Worm (Caenorhabditis elegans): ENCODE data around the gene Y48A6B.8.

Gene Y48A6B.8

DNA sequence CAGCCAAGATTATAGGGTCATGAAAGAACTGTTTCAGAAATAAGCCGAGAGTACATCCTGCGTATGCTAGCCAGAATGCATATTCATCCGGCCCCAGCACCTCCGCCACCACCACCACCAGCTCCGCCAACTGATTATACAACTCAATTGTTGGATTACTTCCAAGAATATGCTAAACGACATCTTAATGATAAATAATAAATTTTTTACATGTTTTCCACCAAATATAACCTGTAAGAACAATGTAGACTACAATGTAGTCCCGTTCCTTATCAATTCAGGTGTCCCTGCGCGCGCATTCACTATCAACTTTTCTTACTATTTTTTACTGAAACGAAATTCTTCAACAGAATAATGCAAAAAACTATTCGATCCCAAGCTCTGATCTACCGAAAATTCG is 3.6 kb upstream of the Y48A6B.8 start, which contains the start of gene Y48A6B.9:
TSS of gene Y48A6B.9 (plus strand) at position 301 of the 400 bp plus-strand sequence.
- TF ChIP-seq Y22D7AL.16 (tag; optimal IDR thresholded peaks at IDR 0.05) = no peak
- TF ChIP-seq gmeb-2 (tag; optimal IDR thresholded peaks at IDR 0.05) = no peak
- TF ChIP-seq lim-6 (tag; optimal IDR thresholded peaks at IDR 0.05) = no peak
- no peak for TF ChIP-seq npax-4 (tag; optimal IDR thresholded peaks at IDR 0.05)
- TF ChIP-seq madf-2 (tag; optimal IDR thresholded peaks at IDR 0.05) = no peak
- no peak for TF ChIP-seq T23F11.4 (GFP tag; optimal IDR thresholded peaks at IDR 0.05)
- TF ChIP-seq nfya-1 (tag; optimal IDR thresholded peaks at IDR 0.05) = no peak
- TF ChIP-seq K02D7.2 (tag; optimal IDR thresholded peaks at IDR 0.05) = no peak
- no peak for TF ChIP-seq ceh-14 (tag; optimal IDR thresholded peaks at IDR 0.05)
- TF ChIP-seq che-1 (tag; optimal IDR thresholded peaks at IDR 0.05) = no peak
- TF ChIP-seq nhr-11 (tag; optimal IDR thresholded peaks at IDR 0.05) = no peak
- TF ChIP-seq pax-1 (tag; optimal IDR thresholded peaks at IDR 0.05) = no peak
- TF ChIP-seq pat-9 (tag; optimal IDR thresholded peaks at IDR 0.05) = no peak

DNA sequence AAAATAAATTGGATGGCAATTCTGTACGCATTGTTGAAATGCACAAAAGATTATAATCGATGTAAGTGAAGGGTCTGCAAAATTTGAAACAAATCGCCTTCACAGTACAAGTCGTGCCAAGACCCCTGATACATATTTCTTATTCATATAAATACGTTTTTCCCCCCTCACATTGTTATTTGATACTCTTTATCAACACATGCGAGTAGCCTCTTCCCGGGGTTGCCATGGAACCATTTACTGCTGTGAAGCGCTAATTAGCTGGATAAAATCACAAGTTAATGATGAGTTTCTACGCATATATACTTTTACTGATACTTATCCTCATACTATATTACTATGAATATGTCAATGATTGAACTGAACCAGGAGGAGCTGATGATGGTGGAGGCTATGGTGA is 2.1 kb upstream of the Y48A6B.8 start, which contains the start of gene Y48A6B.14:
TSS of gene Y48A6B.14 (plus strand) at position 301 of the 400 bp plus-strand sequence.
- no peak for TF ChIP-seq C08G9.2 (tag; optimal IDR thresholded peaks at IDR 0.05)
- TF ChIP-seq sox-4 (tag; optimal IDR thresholded peaks at IDR 0.05) = no peak
- no peak for TF ChIP-seq ceh-19 (GFP tag; optimal IDR thresholded peaks at IDR 0.05)
- no peak for TF ChIP-seq ceh-30 (tag; optimal IDR thresholded peaks at IDR 0.05)
- TF ChIP-seq nhr-11 (tag; optimal IDR thresholded peaks at IDR 0.05) = no peak
- TF ChIP-seq ceh-45 (GFP tag; IDR thresholded peaks at IDR 0.05) = no peak
- TF ChIP-seq pqm-1 (tag; optimal IDR thresholded peaks at IDR 0.05) = no peak
- TF ChIP-seq fkh-10 (GFP tag; optimal IDR thresholded peaks at IDR 0.05) = no peak
- no peak for TF ChIP-seq rnt-1 (tag; optimal IDR thresholded peaks at IDR 0.05)
- no peak for TF ChIP-seq hlh-13 (GFP tag; optimal IDR thresholded peaks at IDR 0.05)
- no peak for TF ChIP-seq unc-3 (GFP tag; conservative IDR thresholded peaks at IDR 0.05)
- TF ChIP-seq unc-3 (tag; optimal IDR thresholded peaks at IDR 0.05) = no peak
- no peak for TF ChIP-seq ceh-9 (tag; optimal IDR thresholded peaks at IDR 0.05)
- no peak for TF ChIP-seq elt-2 (tag; optimal IDR thresholded peaks at IDR 0.05)
- no peak for TF ChIP-seq hlh-30 (tag; optimal IDR thresholded peaks at IDR 0.05; ENCODE audit: insufficient read depth)
- no peak for TF ChIP-seq pat-9 (tag; optimal IDR thresholded peaks at IDR 0.05)
- no peak for TF ChIP-seq ztf-16 (tag; optimal IDR thresholded peaks at IDR 0.05)
- TF ChIP-seq ceh-22 (tag; optimal IDR thresholded peaks at IDR 0.05) = no peak

DNA sequence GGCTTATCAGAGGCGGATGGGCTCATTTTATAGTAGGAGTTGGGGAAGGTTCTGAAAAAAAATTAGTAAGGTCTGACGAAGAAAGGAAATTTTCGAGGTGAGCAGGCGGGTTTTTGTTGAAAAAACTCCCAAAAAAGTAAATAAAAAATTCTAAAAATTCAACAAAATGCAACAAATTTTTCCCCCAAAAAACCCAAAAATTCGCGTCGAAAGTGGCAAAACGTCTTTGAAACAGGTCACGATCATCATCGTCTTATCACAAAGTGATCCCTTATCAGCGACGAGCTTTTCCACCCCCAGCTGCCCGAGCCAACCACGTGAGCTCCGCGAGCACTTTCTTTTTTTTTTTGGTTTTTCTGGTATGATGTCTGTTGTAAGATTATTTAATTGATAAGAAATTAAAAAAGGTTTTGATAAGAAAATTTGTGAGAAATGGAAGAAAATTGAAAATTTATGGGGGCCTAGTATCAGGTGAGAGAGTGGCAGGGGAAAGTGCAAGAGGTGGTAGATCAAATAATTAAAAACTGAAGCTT is 2.7 kb downstream of the Y48A6B.8 start, which contains the start of gene Y48A6B.7:
TSS of gene Y48A6B.7 (minus strand) at position 51 of the 533 bp plus-strand sequence.
- TF ChIP-seq ceh-34 (tag; optimal IDR thresholded peaks at IDR 0.05) (no peak), elt-2 (tag; optimal IDR thresholded peaks at IDR 0.05) (peak; percentile 58), pqm-1 (tag; optimal IDR thresholded peaks at IDR 0.05) (peak; percentile 62)

DNA sequence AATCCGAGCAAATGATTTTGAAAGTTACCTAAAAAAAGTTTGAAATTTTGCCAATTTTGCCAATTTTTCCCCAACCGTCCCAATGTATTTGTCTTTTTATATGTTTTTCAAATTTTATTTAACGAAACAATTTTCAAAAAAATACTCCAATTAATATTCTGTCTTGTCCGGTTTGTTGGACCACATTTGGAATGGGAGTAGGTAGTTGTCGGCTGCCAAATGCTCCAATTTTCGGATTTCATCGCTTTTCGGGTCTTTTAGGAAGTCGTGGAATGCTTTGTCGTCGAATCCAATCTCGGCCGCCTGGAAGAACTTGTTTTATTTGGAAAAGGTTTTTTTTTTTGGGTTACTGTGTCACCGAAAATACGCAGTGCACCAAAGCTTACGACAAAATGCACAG is 4.1 kb downstream of the Y48A6B.8 start:
- no peak for TF ChIP-seq fkh-6 (tag; optimal IDR thresholded peaks at IDR 0.05)

DNA sequence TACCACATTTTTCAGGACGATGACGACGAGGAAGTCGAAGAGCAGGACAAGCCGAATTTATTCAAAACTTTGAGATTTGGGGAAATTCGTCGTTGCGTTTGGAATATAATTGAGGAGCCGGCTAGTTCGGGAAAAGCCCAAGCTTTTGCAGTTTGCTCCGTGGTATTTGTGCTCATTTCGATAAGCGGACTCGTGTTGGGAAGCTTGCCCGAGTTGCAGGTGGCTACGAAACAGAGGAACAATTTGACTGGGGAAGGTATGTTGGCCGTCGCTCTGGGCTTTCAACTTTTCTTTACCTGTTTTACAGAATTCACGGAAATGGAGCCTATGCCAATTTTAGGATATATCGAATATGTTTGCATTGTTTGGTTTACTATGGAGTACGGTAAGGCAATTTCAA is 7.0 kb downstream of the Y48A6B.8 start:
- no peak for TF ChIP-seq ceh-30 (tag; optimal IDR thresholded peaks at IDR 0.05)
- no peak for TF ChIP-seq ttx-3 (tag; optimal IDR thresholded peaks at IDR 0.05)
- TF ChIP-seq unc-55 (GFP tag; optimal IDR thresholded peaks at IDR 0.05) = no peak
- no peak for TF ChIP-seq hlh-15 (tag; optimal IDR thresholded peaks at IDR 0.05)
- TF ChIP-seq madf-2 (tag; optimal IDR thresholded peaks at IDR 0.05) = no peak
- no peak for TF ChIP-seq sox-2 (GFP tag; IDR thresholded peaks at IDR 0.05)
- TF ChIP-seq ceh-34 (tag; optimal IDR thresholded peaks at IDR 0.05) = no peak
- no peak for TF ChIP-seq pha-2 (tag; optimal IDR thresholded peaks at IDR 0.05)
- no peak for TF ChIP-seq T23F11.4 (GFP tag; optimal IDR thresholded peaks at IDR 0.05)
- no peak for TF ChIP-seq mec-3 (tag; optimal IDR thresholded peaks at IDR 0.05; ENCODE audit: borderline replicate concordance)
- no peak for TF ChIP-seq pqm-1 (tag; optimal IDR thresholded peaks at IDR 0.05)
- TF ChIP-seq dmd-4 (tag; optimal IDR thresholded peaks at IDR 0.05; ENCODE audit: borderline replicate concordance) = no peak
- no peak for TF ChIP-seq ceh-2 (tag; optimal IDR thresholded peaks at IDR 0.05)
- no peak for TF ChIP-seq nfya-1 (tag; optimal IDR thresholded peaks at IDR 0.05)
- TF ChIP-seq ceh-24 (tag; optimal IDR thresholded peaks at IDR 0.05) = no peak

Data from whole organism, late embryonic.